Worm (Caenorhabditis elegans) whole organism, L4 larva: ENCODE data around the gene gex-5.
A peak's percentile ranks its signal among the peaks of the same experiment; 100 is the strongest.

Experiments used
- F44E2.7 ChIP-seq: fragments of 200-800 bp; sonication (Bioruptor generic); IDR thresholded peaks from 2 replicates; pipeline ENCODE4 v2.1.2; 2022; ENCODE audit warnings: missing genetic modification characterization, missing compliant biosample characterization
- R02D3.7 ChIP-seq: fragments of 150-350 bp; sonication (generic microtip); optimal IDR thresholded peaks from 3 replicates; lab custom pipeline; 2014; ENCODE audit warnings: missing biosample characterization, missing genetic modification characterization
- T20F7.1 ChIP-seq: fragments of 200-800 bp; sonication (Bioruptor generic); optimal IDR thresholded peaks from 2 replicates; lab custom pipeline; 2018; ENCODE audit warnings: mild to moderate bottlenecking, missing genetic modification characterization, missing compliant biosample characterization
- T26A8.4 ChIP-seq: fragments of 200-800 bp; sonication (Bioruptor generic); IDR thresholded peaks from 2 replicates; pipeline ENCODE4 v1.3.6; 2022; ENCODE audit warnings: missing genetic modification characterization, missing compliant biosample characterization
- Y75B8A.6 ChIP-seq: fragments of 200-800 bp; sonication (Bioruptor generic); IDR thresholded peaks from 2 replicates; pipeline ENCODE4 v1.3.6; 2022; ENCODE audit warnings: missing genetic modification reagents, missing genetic modification characterization, missing compliant biosample characterization
- ceh-44 ChIP-seq: fragments of 200-800 bp; sonication (Bioruptor generic); IDR thresholded peaks from 2 replicates; pipeline ENCODE4 v1.3.6; 2022; ENCODE audit warnings: missing genetic modification reagents, missing genetic modification characterization, missing compliant biosample characterization
- ces-1 ChIP-seq: fragments of 150-350 bp; sonication (generic microtip); optimal IDR thresholded peaks from 4 replicates; lab custom pipeline; 2014; ENCODE audit warnings: missing biosample characterization, missing genetic modification reagents, missing genetic modification characterization
- daf-12 ChIP-seq: fragments of 150-350 bp; optimal IDR thresholded peaks from 2 replicates; lab custom pipeline; 2014; ENCODE audit warnings: missing biosample characterization, missing genetic modification reagents, missing genetic modification characterization
- dmd-6 ChIP-seq: fragments of 200-800 bp; sonication (Bioruptor generic); IDR thresholded peaks from 2 replicates; pipeline ENCODE4 v1.3.6; 2022; ENCODE audit warnings: missing genetic modification reagents, missing genetic modification characterization, missing compliant biosample characterization
- dmd-8 ChIP-seq: fragments of 200-800 bp; sonication (Bioruptor generic); IDR thresholded peaks from 2 replicates; pipeline ENCODE4 v1.3.6; 2022; ENCODE audit warnings: missing genetic modification characterization, missing compliant biosample characterization
- dve-1 ChIP-seq: sonication (generic microtip); optimal IDR thresholded peaks from 2 replicates; lab custom pipeline; 2017; ENCODE audit warnings: antibody characterized with exemption, mild to moderate bottlenecking, missing genetic modification characterization, missing compliant biosample characterization; ENCODE audit not compliant: insufficient read depth
- lim-7 ChIP-seq: fragments of 200-800 bp; sonication (Bioruptor generic); IDR thresholded peaks from 2 replicates; pipeline ENCODE4 v1.3.6; 2022; ENCODE audit warnings: missing genetic modification characterization, missing compliant biosample characterization
- lin-1 ChIP-seq: fragments of 200-800 bp; sonication (Bioruptor generic); IDR thresholded peaks from 2 replicates; pipeline ENCODE4 v1.3.6; 2022; ENCODE audit warnings: missing genetic modification reagents, missing genetic modification characterization, missing compliant biosample characterization
- lin-39 ChIP-seq: fragments of 150-350 bp; optimal IDR thresholded peaks from 2 replicates; lab custom pipeline; 2014; ENCODE audit warnings: missing biosample characterization, missing genetic modification reagents, missing genetic modification characterization
- lsy-2 ChIP-seq, 2 experiments: fragments of 150-350 bp in 1 of 2; sonication (generic microtip) in 1 of 2; optimal IDR thresholded peaks; 2 replicates each; lab custom pipeline; 2014 to 2017; ENCODE audit warnings: missing biosample characterization in 2 of 2, missing genetic modification characterization in 2 of 2
- mdt-29 ChIP-seq: fragments of 200-800 bp; sonication (Bioruptor generic); IDR thresholded peaks from 2 replicates; pipeline ENCODE4 v1.3.6; 2022; ENCODE audit warnings: missing genetic modification reagents, missing genetic modification characterization, missing compliant biosample characterization
- nhr-25 ChIP-seq: sonication (generic microtip); optimal IDR thresholded peaks from 2 replicates; lab custom pipeline; 2017; ENCODE audit warnings: missing genetic modification characterization, mild to moderate bottlenecking, missing compliant biosample characterization, antibody characterized with exemption, moderate library complexity, borderline replicate concordance; ENCODE audit not compliant: insufficient read depth
- nhr-41 ChIP-seq: fragments of 200-800 bp; sonication (Bioruptor generic); IDR thresholded peaks from 2 replicates; pipeline ENCODE4 v1.3.6; 2022; ENCODE audit warnings: missing genetic modification reagents, missing genetic modification characterization, missing compliant biosample characterization
- pha-4 ChIP-seq, 2 experiments: fragments of 150-350 bp in 1 of 2; fragments of 200-800 bp in 1 of 2; sonication (Bioruptor generic) in 1 of 2; IDR thresholded peaks in 1 of 2; optimal IDR thresholded peaks in 1 of 2; 2 replicates each; pipeline versions ENCODE4 v1.3.6 to Lab custom; 2014 to 2022; ENCODE audit warnings: missing genetic modification characterization in 2 of 2, missing genetic modification reagents in 2 of 2, missing biosample characterization in 1 of 2, missing compliant biosample characterization in 1 of 2
- php-3 ChIP-seq: fragments of 200-800 bp; sonication (Bioruptor generic); IDR thresholded peaks from 2 replicates; pipeline ENCODE4 v1.3.6; 2022; ENCODE audit warnings: missing genetic modification reagents, missing genetic modification characterization, missing compliant biosample characterization
- pqm-1 ChIP-seq: sonication (generic microtip); optimal IDR thresholded peaks from 2 replicates; lab custom pipeline; 2017; ENCODE audit warnings: missing biosample characterization, missing genetic modification characterization
- sdz-12 ChIP-seq: fragments of 200-800 bp; sonication (Bioruptor generic); optimal IDR thresholded peaks from 2 replicates; lab custom pipeline; 2018; ENCODE audit warnings: mild to moderate bottlenecking, missing genetic modification characterization, missing compliant biosample characterization
- set-16 ChIP-seq: fragments of 200-800 bp; sonication (Bioruptor generic); IDR thresholded peaks from 2 replicates; pipeline ENCODE4 v1.3.6; 2022; ENCODE audit warnings: missing genetic modification reagents, missing genetic modification characterization, missing compliant biosample characterization
- snpc-1.2 ChIP-seq: fragments of 200-800 bp; sonication (Bioruptor generic); IDR thresholded peaks from 2 replicates; pipeline ENCODE4 v1.3.6; 2022; ENCODE audit warnings: missing genetic modification reagents, missing genetic modification characterization, missing compliant biosample characterization
- snpc-4 ChIP-seq: fragments of 150-350 bp; optimal IDR thresholded peaks from 2 replicates; lab custom pipeline; 2014; ENCODE audit warnings: missing biosample characterization, missing genetic modification characterization
- tag-97 ChIP-seq: fragments of 200-800 bp; sonication (Bioruptor generic); IDR thresholded peaks from 2 replicates; pipeline ENCODE4 v1.3.6; 2022; ENCODE audit warnings: missing genetic modification characterization, missing compliant biosample characterization
- tra-1 ChIP-seq: fragments of 200-800 bp; sonication (Bioruptor generic); IDR thresholded peaks from 2 replicates; pipeline ENCODE4 v1.3.6; 2022; ENCODE audit warnings: missing genetic modification reagents, missing genetic modification characterization, missing compliant biosample characterization
- unc-130 ChIP-seq: sonication (generic microtip); optimal IDR thresholded peaks from 2 replicates; lab custom pipeline; 2016; ENCODE audit warnings: missing genetic modification reagents, missing genetic modification characterization, missing compliant biosample characterization
- vab-7 ChIP-seq: fragments of 200-800 bp; sonication (Bioruptor generic); IDR thresholded peaks from 2 replicates; pipeline ENCODE4 v1.3.6; 2022; ENCODE audit warnings: missing genetic modification reagents, missing genetic modification characterization, missing compliant biosample characterization
- zag-1 ChIP-seq: fragments of 150-350 bp; optimal IDR thresholded peaks from 2 replicates; lab custom pipeline; 2014; ENCODE audit warnings: missing biosample characterization, missing genetic modification characterization
- ztf-11 ChIP-seq: fragments of 150-350 bp; optimal IDR thresholded peaks from 2 replicates; lab custom pipeline; 2014; ENCODE audit warnings: missing biosample characterization, missing genetic modification characterization

The gex-5 gene

ce11 chrIII:4781937-4782576 is at the start of gene gex-5, which contains the start of gene C38D4.10:
TSS of gene gex-5 (minus strand) at chrIII:4781987.
TSS of gene C38D4.10 (plus strand) at chrIII:4782526.
- peak; percentile 55 for TF ChIP-seq unc-130

- no peak for TF ChIP-seq T20F7.1
These were observed 48.4 kb upstream of the gex-5 start, which contains the start of gene nspd-9 for ce11 chrIII:4830207-4830606. TSS of gene nspd-9 (minus strand) at chrIII:4830307.

- no peak for TF ChIP-seq R02D3.7 (tag; lab: Kevin White, UChicago)
- TF ChIP-seq sdz-12 (GFP tag; lab: Kevin White, UChicago) = no peak
- TF ChIP-seq ces-1 (GFP tag; lab: Kevin White, UChicago) = no peak
- TF ChIP-seq lim-7 (GFP tag; lab: Robert Waterston, UW) = no peak
- TF ChIP-seq pqm-1 (tag; lab: Kevin White, UChicago) = no peak
- no peak for TF ChIP-seq lin-39
- no peak for TF ChIP-seq vab-7 (GFP tag; lab: Robert Waterston, UW)
- TF ChIP-seq mdt-29 (GFP tag; lab: Robert Waterston, UW) = no peak
These were observed 47.7 kb upstream of the gex-5 start, which contains the start of gene F26A1.9 for ce11 chrIII:4829440-4829839. TSS of gene F26A1.9 (minus strand) at chrIII:4829540.

ce11 chrIII:4826606-4827005 is 44.8 kb upstream of the gex-5 start, which contains the start of gene F26A1.3:
TSS of gene F26A1.3 (plus strand) at chrIII:4826906.
- TF ChIP-seq lim-7 (GFP tag; lab: Robert Waterston, UW) = no peak
- TF ChIP-seq lin-1 (GFP tag; lab: Robert Waterston, UW) = no peak
- TF ChIP-seq zag-1 = no peak
- TF ChIP-seq R02D3.7 (tag; lab: Kevin White, UChicago) = no peak
- no peak for TF ChIP-seq snpc-4
- no peak for TF ChIP-seq nhr-41 (GFP tag; lab: Robert Waterston, UW)
- no peak for TF ChIP-seq lsy-2 (tag; optimal IDR thresholded peaks at IDR 0.05; lab: Kevin White, UChicago)
- no peak for TF ChIP-seq daf-12
- no peak for TF ChIP-seq dmd-6 (GFP tag; lab: Robert Waterston, UW)
- TF ChIP-seq T26A8.4 = no peak
- TF ChIP-seq ceh-44 (GFP tag; lab: Robert Waterston, UW) = no peak
- TF ChIP-seq Y75B8A.6 = no peak
- TF ChIP-seq php-3 = no peak
- no peak for TF ChIP-seq pha-4 (GFP tag; IDR thresholded peaks at IDR 0.05; lab: Robert Waterston, UW)
- TF ChIP-seq pha-4 (tag; optimal IDR thresholded peaks at IDR 0.05; lab: Kevin White, UChicago) = no peak

- TF ChIP-seq set-16 (GFP tag; lab: Robert Waterston, UW) = no peak
- no peak for TF ChIP-seq F44E2.7 (GFP tag; lab: Robert Waterston, UW)
- no peak for TF ChIP-seq dmd-8 (GFP tag; lab: Robert Waterston, UW)
- no peak for TF ChIP-seq dve-1
- no peak for TF ChIP-seq nhr-25 (tag; lab: Kevin White, UChicago)
- no peak for TF ChIP-seq ceh-44 (GFP tag; lab: Robert Waterston, UW)
- TF ChIP-seq tag-97 (GFP tag; lab: Robert Waterston, UW) = no peak
- no peak for TF ChIP-seq Y75B8A.6
These were observed 40.4 kb upstream of the gex-5 start, which contains the start of gene F26A1.8 for ce11 chrIII:4822140-4822539. TSS of gene F26A1.8 (minus strand) at chrIII:4822240.

- TF ChIP-seq ztf-11 (tag; lab: Kevin White, UChicago) (no peak), dmd-6 (GFP tag; lab: Robert Waterston, UW) (no peak), snpc-1.2 (GFP tag; lab: Robert Waterston, UW) (no peak), tra-1 (GFP tag; lab: Robert Waterston, UW) (no peak), ces-1 (GFP tag; lab: Kevin White, UChicago) (no peak)
- TF ChIP-seq, all 104 proteins: peak for 0
These were observed 38.1 kb upstream of the gex-5 start, which contains the start of gene F26A1.7 for ce11 chrIII:4819843-4820242. TSS of gene F26A1.7 (minus strand) at chrIII:4819943.
